Worm (Caenorhabditis elegans): ENCODE results near the gene T27E9.6.
A peak's percentile ranks its signal among the peaks of the same experiment; 100 is the strongest.

T27E9.6 gene

ce11 chrIII:13455207-13455606 is 21.4 kb downstream of the T27E9.6 start, which contains the start of gene cua-1:
cua-1 (minus strand) TSS chrIII:13455307.
- TF ChIP-seq ceh-82 (tag; optimal IDR thresholded peaks at IDR 0.05) (no peak), nhr-67 (tag; optimal IDR thresholded peaks at IDR 0.05) (no peak), sea-2 (GFP tag; optimal IDR thresholded peaks at IDR 0.05) (no peak), unc-39 (tag; optimal IDR thresholded peaks at IDR 0.05) (no peak), fkh-10 (GFP tag; optimal IDR thresholded peaks at IDR 0.05) (no peak), ztf-4 (tag; optimal IDR thresholded peaks at IDR 0.05) (no peak), nhr-11 (tag; optimal IDR thresholded peaks at IDR 0.05) (no peak), eor-1 (tag; optimal IDR thresholded peaks at IDR 0.05) (no peak), unc-62 (GFP tag; optimal IDR thresholded peaks at IDR 0.05) (no peak), nhr-28 (tag; optimal IDR thresholded peaks at IDR 0.05) (no peak), fos-1 (tag; optimal IDR thresholded peaks at IDR 0.05) (no peak), lsy-12 (tag; optimal IDR thresholded peaks at IDR 0.05) (no peak)

ce11 chrIII:13452824-13453223 is 23.8 kb downstream of the T27E9.6 start:
- TF ChIP-seq nhr-76 (tag; optimal IDR thresholded peaks at IDR 0.05), result no peak
- peak; percentile 62 for TF ChIP-seq elt-2 (tag; optimal IDR thresholded peaks at IDR 0.05)

ce11 chrIII:13439415-13439814 is 37.2 kb downstream of the T27E9.6 start, which contains the start of gene ciao-2B:
ciao-2B (minus strand) TSS chrIII:13439544.
- TF ChIP-seq nfya-1 (tag; optimal IDR thresholded peaks at IDR 0.05; ENCODE audit: insufficient read depth) (peak; percentile 44), skn-1 (tag; optimal IDR thresholded peaks at IDR 0.05) (peak; percentile 24), pha-4 (tag; optimal IDR thresholded peaks at IDR 0.05) (peak; percentile 57), lin-15B (tag; optimal IDR thresholded peaks at IDR 0.05) (peak; percentile 23), ceh-28 (tag; optimal IDR thresholded peaks at IDR 0.05) (peak; percentile 27), nhr-77 (tag; optimal IDR thresholded peaks at IDR 0.05) (no peak)

ce11 chrIII:13436843-13437242 is 39.7 kb downstream of the T27E9.6 start, which contains the start of gene F45G2.9:
F45G2.9 (minus strand) TSS chrIII:13436943.
- no peak for TF ChIP-seq jun-1 (tag; optimal IDR thresholded peaks at IDR 0.05)
- TF ChIP-seq nhr-23 (tag; optimal IDR thresholded peaks at IDR 0.05), result no peak
- TF ChIP-seq egl-5 (tag; optimal IDR thresholded peaks at IDR 0.05), result no peak
- no peak for TF ChIP-seq ceh-16 (tag; optimal IDR thresholded peaks at IDR 0.05)
- TF ChIP-seq zag-1 (tag; optimal IDR thresholded peaks at IDR 0.05), result no peak
- no peak for TF ChIP-seq hmg-11 (tag; optimal IDR thresholded peaks at IDR 0.05)
- TF ChIP-seq sea-2 (GFP tag; optimal IDR thresholded peaks at IDR 0.05), result no peak
- TF ChIP-seq aly-2 (tag; optimal IDR thresholded peaks at IDR 0.05), result no peak
- TF ChIP-seq nfya-1 (tag; optimal IDR thresholded peaks at IDR 0.05; ENCODE audit: insufficient read depth), result no peak

ce11 chrIII:13435570-13435969 is 41.0 kb downstream of the T27E9.6 start, which contains the start of gene F45G2.8:
F45G2.8 (minus strand) TSS chrIII:13435670.
- TF ChIP-seq fkh-10 (GFP tag; optimal IDR thresholded peaks at IDR 0.05) (no peak), ceh-9 (tag; optimal IDR thresholded peaks at IDR 0.05) (no peak), fos-1 (tag; optimal IDR thresholded peaks at IDR 0.05) (no peak), lsy-12 (tag; optimal IDR thresholded peaks at IDR 0.05) (no peak), mml-1 (tag; optimal IDR thresholded peaks at IDR 0.05) (no peak), nhr-76 (tag; optimal IDR thresholded peaks at IDR 0.05) (no peak), nhr-28 (tag; optimal IDR thresholded peaks at IDR 0.05) (no peak), mdl-1 (tag; optimal IDR thresholded peaks at IDR 0.05) (no peak), elt-2 (tag; optimal IDR thresholded peaks at IDR 0.05) (no peak), daf-12 (tag; optimal IDR thresholded peaks at IDR 0.05) (no peak), sea-2 (GFP tag; optimal IDR thresholded peaks at IDR 0.05) (no peak), nfya-1 (tag; optimal IDR thresholded peaks at IDR 0.05; ENCODE audit: insufficient read depth) (no peak), tbx-2 (tag; optimal IDR thresholded peaks at IDR 0.05) (no peak), elt-3 (tag; optimal IDR thresholded peaks at IDR 0.05) (no peak), nhr-77 (tag; optimal IDR thresholded peaks at IDR 0.05) (no peak), ama-1 (optimal IDR thresholded peaks at IDR 0.05) (no peak)

ce11 chrIII:13434404-13434803 is 42.2 kb downstream of the T27E9.6 start, which contains the start of gene F45G2.7:
F45G2.7 (minus strand) TSS chrIII:13434504.
- no peak for TF ChIP-seq mml-1 (tag; optimal IDR thresholded peaks at IDR 0.05)
- TF ChIP-seq lin-15B (tag; optimal IDR thresholded peaks at IDR 0.05), result no peak
- no peak for TF ChIP-seq elt-3 (tag; optimal IDR thresholded peaks at IDR 0.05)
- TF ChIP-seq eor-1 (tag; optimal IDR thresholded peaks at IDR 0.05), result no peak
- no peak for TF ChIP-seq fkh-10 (GFP tag; optimal IDR thresholded peaks at IDR 0.05)
